Worm (Caenorhabditis elegans) whole organism, L1 larva: ENCODE data around the gene smg-4.

Source experiments
- C34B4.2 ChIP-seq: sonication (generic microtip); optimal IDR thresholded peaks from 2 replicates; lab custom pipeline; 2017; ENCODE audit warnings: mild to moderate bottlenecking, missing genetic modification characterization, missing compliant biosample characterization
- Y116A8C.19 ChIP-seq: sonication (generic microtip); optimal IDR thresholded peaks from 2 replicates; lab custom pipeline; 2016; ENCODE audit warnings: missing compliant biosample characterization, missing genetic modification characterization, borderline replicate concordance
- aha-1 ChIP-seq: fragments of 150-350 bp; optimal IDR thresholded peaks from 2 replicates; lab custom pipeline; 2014; ENCODE audit warnings: missing biosample characterization, missing genetic modification characterization
- ceh-8 ChIP-seq: fragments of 200-800 bp; sonication (Bioruptor generic); optimal IDR thresholded peaks from 2 replicates; lab custom pipeline; 2018; ENCODE audit warnings: mild to moderate bottlenecking, missing genetic modification characterization, moderate library complexity, missing compliant biosample characterization
- ceh-82 ChIP-seq, 3 experiments: fragments of 150-350 bp in 1 of 3; sonication (generic microtip) in 2 of 3; optimal IDR thresholded peaks; 2 replicates each; lab custom pipeline; 2014 to 2017; ENCODE audit warnings: missing biosample characterization in 3 of 3, missing genetic modification characterization in 3 of 3
- ceh-88 ChIP-seq: fragments of 200-800 bp; sonication (Bioruptor generic); IDR thresholded peaks from 2 replicates; pipeline ENCODE4 v1.3.6; 2022; ENCODE audit warnings: missing genetic modification characterization, missing compliant biosample characterization
- ces-1 ChIP-seq: fragments of 150-350 bp; optimal IDR thresholded peaks from 2 replicates; lab custom pipeline; 2014; ENCODE audit warnings: missing biosample characterization, missing genetic modification reagents, missing genetic modification characterization
- dpl-1 ChIP-seq, 3 experiments: fragments of 150-350 bp in 2 of 3; sonication (generic microtip) in 1 of 3; optimal IDR thresholded peaks; 2 replicates each; lab custom pipeline; 2014 to 2017; ENCODE audit warnings: missing biosample characterization in 3 of 3, missing genetic modification characterization in 3 of 3, missing genetic modification reagents in 3 of 3
- dsc-1 ChIP-seq: sonication (generic microtip); optimal IDR thresholded peaks from 2 replicates; lab custom pipeline; 2016; ENCODE audit warnings: mild to moderate bottlenecking, missing genetic modification characterization, missing compliant biosample characterization
- efl-1 ChIP-seq, 4 experiments: fragments of 150-350 bp; optimal IDR thresholded peaks in 3 of 4; peaks in 1 of 4; 1 replicate in 1 of 4; 2 replicates in 3 of 4; lab custom pipeline; 2014; ENCODE audit warnings: missing biosample characterization in 2 of 4, missing genetic modification characterization in 2 of 4, missing genetic modification reagents in 2 of 4
- efl-3 ChIP-seq: fragments of 200-800 bp; sonication (Bioruptor generic); optimal IDR thresholded peaks from 2 replicates; lab custom pipeline; 2018; ENCODE audit warnings: mild to moderate bottlenecking, missing genetic modification characterization, missing compliant biosample characterization
- egl-13 ChIP-seq: sonication (generic microtip); optimal IDR thresholded peaks from 2 replicates; lab custom pipeline; 2016; ENCODE audit warnings: missing genotype, missing genetic modification reagents, missing genetic modification characterization, missing compliant biosample characterization
- egl-27 ChIP-seq, 2 experiments: fragments of 150-350 bp in 1 of 2; sonication (generic microtip); optimal IDR thresholded peaks; 3 replicates each; lab custom pipeline; 2017 to 2018; ENCODE audit warnings: missing biosample characterization in 2 of 2, missing genetic modification characterization in 2 of 2, missing genetic modification reagents in 2 of 2
- elt-2 ChIP-seq: sonication (generic microtip); optimal IDR thresholded peaks from 2 replicates; lab custom pipeline; 2016; ENCODE audit warnings: missing genetic modification characterization, mild to moderate bottlenecking, inconsistent platforms, missing compliant biosample characterization, missing genetic modification reagents
- fkh-10 ChIP-seq: sonication (generic microtip); optimal IDR thresholded peaks from 2 replicates; lab custom pipeline; 2017; ENCODE audit warnings: missing biosample characterization, missing genetic modification reagents, missing genetic modification characterization
- fkh-4 ChIP-seq: sonication (generic microtip); optimal IDR thresholded peaks from 2 replicates; lab custom pipeline; 2016; ENCODE audit warnings: missing compliant biosample characterization, missing genetic modification characterization, borderline replicate concordance
- fkh-8 ChIP-seq: sonication (generic microtip); optimal IDR thresholded peaks from 2 replicates; lab custom pipeline; 2016; ENCODE audit warnings: mild to moderate bottlenecking, missing genetic modification characterization, missing compliant biosample characterization
- hlh-4 ChIP-seq: sonication (generic microtip); optimal IDR thresholded peaks from 2 replicates; lab custom pipeline; 2016; ENCODE audit warnings: mild to moderate bottlenecking, missing genetic modification characterization, missing compliant biosample characterization
- irx-1 ChIP-seq: sonication (generic microtip); optimal IDR thresholded peaks from 2 replicates; lab custom pipeline; 2016; ENCODE audit warnings: missing genetic modification characterization, missing compliant biosample characterization
- jun-1 ChIP-seq: fragments of 150-350 bp; optimal IDR thresholded peaks from 2 replicates; lab custom pipeline; 2014; ENCODE audit warnings: missing biosample characterization, missing genetic modification reagents, missing genetic modification characterization
- lin-14 ChIP-seq: fragments of 200-800 bp; sonication (Bioruptor generic); optimal IDR thresholded peaks from 2 replicates; lab custom pipeline; 2018; ENCODE audit warnings: mild to moderate bottlenecking, missing genetic modification characterization, moderate library complexity, missing compliant biosample characterization
- lin-15B ChIP-seq: fragments of 150-350 bp; sonication (generic microtip); optimal IDR thresholded peaks from 3 replicates; lab custom pipeline; 2014; ENCODE audit warnings: missing biosample characterization, missing genetic modification characterization
- lin-35 ChIP-seq, 2 experiments: fragments of 150-350 bp; optimal IDR thresholded peaks; 2 replicates each; lab custom pipeline; 2014; ENCODE audit warnings: missing biosample characterization in 2 of 2, missing genetic modification characterization in 2 of 2, missing genetic modification reagents in 2 of 2
- lin-39 ChIP-seq: fragments of 150-350 bp; optimal IDR thresholded peaks from 2 replicates; lab custom pipeline; 2014; ENCODE audit warnings: missing biosample characterization, missing genetic modification reagents, missing genetic modification characterization
- nhr-12 ChIP-seq: sonication (generic microtip); optimal IDR thresholded peaks from 2 replicates; lab custom pipeline; 2017; ENCODE audit warnings: missing biosample characterization, missing genetic modification characterization
- nhr-19 ChIP-seq: fragments of 200-800 bp; sonication (Bioruptor generic); conservative IDR thresholded peaks from 2 replicates; pipeline ENCODE4 v1.3.6; 2022; ENCODE audit warnings: missing genetic modification characterization, missing compliant biosample characterization
- nhr-237 ChIP-seq: fragments of 150-350 bp; optimal IDR thresholded peaks from 2 replicates; lab custom pipeline; 2014; ENCODE audit warnings: missing biosample characterization, missing genetic modification characterization
- nhr-28 ChIP-seq: fragments of 150-350 bp; optimal IDR thresholded peaks from 2 replicates; lab custom pipeline; 2014; ENCODE audit warnings: missing biosample characterization, missing genetic modification characterization
- nhr-71 ChIP-seq: sonication (generic microtip); optimal IDR thresholded peaks from 2 replicates; lab custom pipeline; 2016; ENCODE audit warnings: mild to moderate bottlenecking, missing genetic modification characterization, moderate library complexity, missing compliant biosample characterization
- nhr-76 ChIP-seq: sonication (generic microtip); optimal IDR thresholded peaks from 2 replicates; lab custom pipeline; 2017; ENCODE audit warnings: missing biosample characterization, missing genetic modification characterization
- nhr-77 ChIP-seq: fragments of 150-350 bp; optimal IDR thresholded peaks from 2 replicates; lab custom pipeline; 2014; ENCODE audit warnings: missing biosample characterization, missing genetic modification characterization
- nhr-84 ChIP-seq: sonication (generic microtip); optimal IDR thresholded peaks from 2 replicates; lab custom pipeline; 2017; ENCODE audit warnings: missing biosample characterization, missing genetic modification characterization
- nhr-90 ChIP-seq: sonication (generic microtip); optimal IDR thresholded peaks from 2 replicates; lab custom pipeline; 2016; ENCODE audit warnings: mild to moderate bottlenecking, missing genetic modification characterization, missing compliant biosample characterization; ENCODE audit not compliant: poor library complexity
- rnt-1 ChIP-seq: sonication (generic microtip); optimal IDR thresholded peaks from 2 replicates; lab custom pipeline; 2016; ENCODE audit warnings: mild to moderate bottlenecking, missing genetic modification characterization, moderate library complexity, missing compliant biosample characterization
- skn-1 ChIP-seq: fragments of 150-350 bp; optimal IDR thresholded peaks from 2 replicates; lab custom pipeline; 2014; ENCODE audit warnings: missing biosample characterization, missing genetic modification characterization
- snpc-4 ChIP-seq: fragments of 150-350 bp; optimal IDR thresholded peaks from 2 replicates; lab custom pipeline; 2014; ENCODE audit warnings: missing biosample characterization, missing genetic modification characterization
- snu-23 ChIP-seq: sonication (generic microtip); optimal IDR thresholded peaks from 2 replicates; lab custom pipeline; 2016; ENCODE audit warnings: missing genetic modification characterization, missing compliant biosample characterization
- sptf-1 ChIP-seq: fragments of 150-350 bp; optimal IDR thresholded peaks from 2 replicates; lab custom pipeline; 2014; ENCODE audit warnings: missing biosample characterization, missing genetic modification characterization
- swsn-7 ChIP-seq: sonication (generic microtip); optimal IDR thresholded peaks from 2 replicates; lab custom pipeline; 2016; ENCODE audit warnings: missing genetic modification characterization, missing compliant biosample characterization
- tbx-2 ChIP-seq: sonication (generic microtip); optimal IDR thresholded peaks from 2 replicates; lab custom pipeline; 2016; ENCODE audit warnings: missing genetic modification characterization, missing compliant biosample characterization
- unc-30 ChIP-seq: sonication (generic microtip); optimal IDR thresholded peaks from 2 replicates; lab custom pipeline; 2017; ENCODE audit warnings: missing biosample characterization, missing genetic modification characterization
- vab-15 ChIP-seq: sonication (generic microtip); optimal IDR thresholded peaks from 2 replicates; lab custom pipeline; 2017; ENCODE audit warnings: missing genotype, mild to moderate bottlenecking, missing genetic modification characterization, missing compliant biosample characterization
- xbp-1 ChIP-seq: sonication (generic microtip); optimal IDR thresholded peaks from 2 replicates; lab custom pipeline; 2016; ENCODE audit warnings: missing genetic modification characterization, missing compliant biosample characterization
- ztf-11 ChIP-seq, 2 experiments: sonication (generic microtip); optimal IDR thresholded peaks; 2 replicates each; lab custom pipeline; 2016 to 2017; ENCODE audit warnings: missing genetic modification characterization in 2 of 2, missing biosample characterization in 1 of 2, missing compliant biosample characterization in 1 of 2
- ztf-4 ChIP-seq: fragments of 150-350 bp; optimal IDR thresholded peaks from 2 replicates; lab custom pipeline; 2014; ENCODE audit warnings: missing biosample characterization, missing genetic modification characterization

Gene smg-4

ce11 chrV:9771970-9772369 lies 5.6 kb downstream of the smg-4 start, which contains the start of gene F46B6.2:
TSS of gene F46B6.2 (plus strand) at chrV:9772285.
- TF ChIP-seq fkh-10 = peak; percentile 56
- TF ChIP-seq hlh-4 (tag; lab: Kevin White, UChicago) = no peak
- peak; percentile 99 for TF ChIP-seq ces-1 (GFP tag; lab: Kevin White, UChicago)
- no peak for TF ChIP-seq dpl-1 (GFP tag; optimal IDR thresholded peaks at IDR 0.05; lab: Kevin White, UChicago)

ce11 chrV:9771311-9771710 lies 6.2 kb downstream of the smg-4 start:
- no peak for TF ChIP-seq ces-1 (GFP tag; lab: Kevin White, UChicago)
- no peak for TF ChIP-seq snpc-4 (tag; lab: Kevin White, UChicago)
- TF ChIP-seq C34B4.2 (tag; lab: Kevin White, UChicago) = no peak
- TF ChIP-seq lin-39 (tag; lab: Kevin White, UChicago) = no peak
- TF ChIP-seq nhr-71 (tag; lab: Kevin White, UChicago) = no peak
- no peak for TF ChIP-seq sptf-1
- TF ChIP-seq ztf-4 (tag; lab: Kevin White, UChicago) = no peak
- no peak for TF ChIP-seq snu-23 (GFP tag; lab: Kevin White, UChicago)
- TF ChIP-seq efl-1 (optimal IDR thresholded peaks at IDR 0.05; lab: Kevin White, UChicago) = no peak
- no peak for TF ChIP-seq efl-1 (GFP tag; optimal IDR thresholded peaks at IDR 0.05 in 1 of 2; lab: Kevin White, UChicago)
- TF ChIP-seq vab-15 (tag; lab: Kevin White, UChicago) = no peak
- TF ChIP-seq rnt-1 = no peak
- no peak for TF ChIP-seq nhr-237 (tag; lab: Kevin White, UChicago)
- no peak for TF ChIP-seq nhr-19 (GFP tag; lab: Robert Waterston, UW)
- no peak for TF ChIP-seq efl-3 (GFP tag; lab: Kevin White, UChicago)
- TF ChIP-seq lin-14 (GFP tag; lab: Kevin White, UChicago) = no peak
- no peak for TF ChIP-seq egl-13 (tag; lab: Kevin White, UChicago)

DNA sequence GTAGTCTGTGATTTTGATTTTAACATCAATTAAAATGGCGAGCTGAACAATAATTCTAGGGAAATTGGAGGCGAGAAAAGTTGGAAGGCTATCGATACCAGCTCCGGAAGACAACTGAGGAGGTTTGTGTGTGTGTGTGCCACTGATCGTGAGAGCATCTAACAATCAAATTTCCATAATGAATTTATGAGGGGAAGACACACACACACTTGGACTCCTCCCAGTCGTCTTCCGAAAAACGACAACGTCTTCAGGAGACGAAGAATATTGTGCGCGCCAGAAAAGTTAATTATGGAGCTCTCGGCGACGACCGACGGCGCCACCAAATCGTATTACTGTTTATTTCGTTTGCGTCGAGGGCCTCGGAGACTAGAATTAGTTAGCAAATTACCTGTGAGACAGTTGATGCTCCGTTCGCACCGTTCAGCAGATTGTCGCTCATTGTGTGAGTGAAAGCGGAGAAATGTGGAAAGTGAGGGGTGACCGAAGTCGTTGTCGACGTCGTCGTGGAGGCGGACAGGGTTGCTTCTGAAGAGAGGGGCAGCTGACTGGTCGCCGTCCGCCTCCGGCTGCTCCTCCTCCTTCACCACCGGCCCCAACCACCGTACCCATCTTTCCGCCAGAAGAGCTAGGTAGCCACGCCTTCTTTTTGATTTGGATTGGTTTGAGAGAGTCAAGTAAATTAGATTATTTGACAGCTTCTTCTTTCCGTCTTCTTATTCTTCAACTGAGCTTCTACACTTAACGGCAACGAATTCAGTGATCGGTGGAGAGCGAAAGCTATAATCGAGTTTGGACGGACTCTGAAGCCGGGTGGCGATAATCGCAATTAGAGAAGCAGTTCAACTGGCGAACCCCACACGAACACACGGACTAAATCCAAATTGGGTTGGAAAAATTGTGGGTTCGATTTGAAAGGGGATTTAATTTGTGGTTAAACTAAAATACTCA lies 8.4 kb downstream of the smg-4 start, which contains the start of gene unc-42:
Gene unc-42, minus strand, starts transcription at position 564 of the 951 bp plus-strand sequence.
- TF ChIP-seq lin-14 (GFP tag; lab: Kevin White, UChicago) = peak; percentile 80
- no peak for TF ChIP-seq C34B4.2 (tag; lab: Kevin White, UChicago)
- TF ChIP-seq egl-27 (tag; optimal IDR thresholded peaks at IDR 0.05; lab: Kevin White, UChicago) = no peak
- no peak for TF ChIP-seq fkh-8
- TF ChIP-seq lin-15B = no peak
- no peak for TF ChIP-seq snpc-4 (tag; lab: Kevin White, UChicago)
- no peak for TF ChIP-seq irx-1 (tag; lab: Kevin White, UChicago)
- TF ChIP-seq snu-23 (GFP tag; lab: Kevin White, UChicago) = no peak
- TF ChIP-seq nhr-90 (tag; lab: Kevin White, UChicago) = no peak
- no peak for TF ChIP-seq ceh-8
- TF ChIP-seq nhr-12 (tag; lab: Kevin White, UChicago) = no peak
- TF ChIP-seq egl-13 (tag; lab: Kevin White, UChicago) = no peak
- TF ChIP-seq tbx-2 = peak; percentile 35
- TF ChIP-seq lin-35 (GFP tag; optimal IDR thresholded peaks at IDR 0.05; lab: Kevin White, UChicago) = no peak
- no peak for TF ChIP-seq ztf-11 (tag; optimal IDR thresholded peaks at IDR 0.05; lab: Kevin White, UChicago)
- no peak for TF ChIP-seq Y116A8C.19 (tag; lab: Kevin White, UChicago)
- TF ChIP-seq nhr-28 (tag; lab: Kevin White, UChicago) = no peak
- no peak for TF ChIP-seq jun-1
- peak; percentile 88 for TF ChIP-seq fkh-10
- TF ChIP-seq sptf-1 = no peak
- TF ChIP-seq dsc-1 (tag; lab: Kevin White, UChicago) = no peak
- no peak for TF ChIP-seq unc-30 (tag; lab: Kevin White, UChicago)
- TF ChIP-seq skn-1 (tag; lab: Kevin White, UChicago) = no peak
- TF ChIP-seq nhr-71 (tag; lab: Kevin White, UChicago) = peak; percentile 30
- TF ChIP-seq nhr-19 (GFP tag; lab: Robert Waterston, UW) = no peak
- no peak for TF ChIP-seq xbp-1 (tag; lab: Kevin White, UChicago)
- TF ChIP-seq nhr-84 (tag; lab: Kevin White, UChicago) = no peak
- TF ChIP-seq swsn-7 (tag; lab: Kevin White, UChicago) = peak; percentile 16
- TF ChIP-seq ceh-88 (GFP tag; lab: Robert Waterston, UW) = no peak
- no peak for TF ChIP-seq elt-2 (tag; lab: Kevin White, UChicago)
- no peak for TF ChIP-seq nhr-77 (tag; lab: Kevin White, UChicago)
- TF ChIP-seq aha-1 (tag; lab: Kevin White, UChicago) = no peak
- TF ChIP-seq fkh-4 = no peak
- TF ChIP-seq nhr-76 (tag; lab: Kevin White, UChicago) = no peak
- peak in 1 of 3 experiments; percentile 28 for TF ChIP-seq ceh-82 (tag; optimal IDR thresholded peaks at IDR 0.05; lab: Kevin White, UChicago)
